Fruit fly (Drosophila melanogaster) whole organism, embryonic: ENCODE measurements around the gene eIF2Balpha.

Experiments
- CG10267 ChIP-seq: fragments of 200-800 bp; sonication (Bioruptor generic); optimal IDR thresholded peaks from 2 replicates; lab custom pipeline; 2018; ENCODE audit warnings: missing biosample characterization, mild to moderate bottlenecking, missing genetic modification characterization, moderate library complexity
- CG17612 ChIP-seq: fragments of 200-800 bp; sonication (Bioruptor generic); IDR thresholded peaks from 2 replicates; pipeline ENCODE4 v1.3.6; 2022; ENCODE audit warnings: missing biosample characterization, missing genetic modification characterization
- CG18011 ChIP-seq: fragments of 200-800 bp; sonication (Bioruptor generic); optimal IDR thresholded peaks from 2 replicates; lab custom pipeline; 2017; ENCODE audit warnings: missing biosample characterization, missing genetic modification characterization, mild to moderate bottlenecking, moderate library complexity, missing genotype
- CG3163 ChIP-seq: fragments of 200-800 bp; sonication (Bioruptor generic); optimal IDR thresholded peaks from 3 replicates; lab custom pipeline; 2016; ENCODE audit warnings: missing biosample characterization, missing genetic modification characterization
- CG7786 ChIP-seq: fragments of 200-800 bp; sonication (Bioruptor generic); optimal IDR thresholded peaks from 2 replicates; lab custom pipeline; 2016; ENCODE audit warnings: missing biosample characterization, missing genetic modification characterization
- CHES-1-like ChIP-seq: fragments of 200-800 bp; sonication (Bioruptor generic); optimal IDR thresholded peaks from 2 replicates; lab custom pipeline; 2016; ENCODE audit warnings: missing biosample characterization, missing genetic modification characterization
- CTCF ChIP-seq: fragments of 200-800 bp; sonication (Bioruptor generic); optimal IDR thresholded peaks from 2 replicates; lab custom pipeline; 2017; ENCODE audit warnings: missing biosample characterization, mild to moderate bottlenecking, missing genetic modification characterization, moderate library complexity
- D ChIP-seq, 2 experiments: fragments of 200-800 bp in 1 of 2; fragments of >200 bp in 1 of 2; sonication (Bioruptor generic) in 1 of 2; optimal IDR thresholded peaks; 2 replicates in 1 of 2; 3 replicates in 1 of 2; lab custom pipeline; 2017; ENCODE audit warnings: mild to moderate bottlenecking in 1 of 2, missing biosample characterization in 1 of 2, missing genetic modification characterization in 1 of 2, missing genetic modification reagents in 1 of 2
- Dref ChIP-seq: fragments of 200-800 bp; sonication (Bioruptor generic); IDR thresholded peaks from 2 replicates; pipeline ENCODE4 v1.3.6; 2022; ENCODE audit warnings: missing biosample characterization, missing genetic modification characterization
- MBD-R2 ChIP-seq: fragments of 200-800 bp; sonication (Bioruptor generic); IDR thresholded peaks from 2 replicates; pipeline ENCODE4 v1.3.6; 2022; ENCODE audit warnings: missing biosample characterization, missing genetic modification characterization
- Usf ChIP-seq: fragments of 200-800 bp; sonication (Bioruptor generic); optimal IDR thresholded peaks from 2 replicates; lab custom pipeline; 2017; ENCODE audit warnings: missing genotype, missing biosample characterization, missing genetic modification characterization
- ind ChIP-seq: fragments of 200-800 bp; sonication (Bioruptor generic); optimal IDR thresholded peaks from 3 replicates; lab custom pipeline; 2016; ENCODE audit warnings: missing biosample characterization, missing genetic modification characterization
- luna ChIP-seq: fragments of 200-800 bp; sonication (Bioruptor generic); optimal IDR thresholded peaks from 2 replicates; lab custom pipeline; 2016; ENCODE audit warnings: missing biosample characterization, missing genetic modification characterization

- TF ChIP-seq Usf (GFP tag; lab: Kevin White, UChicago) (no peak), Dref (GFP tag; lab: Robert Waterston, UW) (no peak), luna (GFP tag; lab: Kevin White, UChicago) (no peak), CTCF (GFP tag; lab: Kevin White, UChicago) (no peak), MBD-R2 (GFP tag; lab: Robert Waterston, UW) (no peak), CG17612 (GFP tag; lab: Robert Waterston, UW) (no peak), CG18011 (GFP tag; lab: Kevin White, UChicago) (no peak), ind (no peak), CG7786 (GFP tag; lab: Kevin White, UChicago) (no peak), CHES-1-like (GFP tag; lab: Kevin White, UChicago) (peak; percentile 2), CG3163 (GFP tag; lab: Kevin White, UChicago) (no peak), D (optimal IDR thresholded peaks at IDR 0.05; lab: Kevin White, UChicago) (no peak), D (GFP tag; optimal IDR thresholded peaks at IDR 0.05; lab: Kevin White, UChicago) (no peak), CG10267 (no peak)
These were observed 44.5 kb downstream of the eIF2Balpha start for dm6 chr3R:29891183-29891582.
